Worm (Caenorhabditis elegans) whole organism, dauer: Measurements from ENCODE around the gene klp-11.

Experiments
- unc-62 ChIP-seq: sonication (generic microtip); optimal IDR thresholded peaks from 2 replicates; lab custom pipeline; 2017; ENCODE audit warnings: missing biosample characterization, missing genetic modification reagents, missing genetic modification characterization

The klp-11 gene

ce11 chrIV:8762471-8762870 lies 605 bp upstream of the klp-11 start:
- TF ChIP-seq unc-62 (GFP tag; lab: Kevin White, UChicago): no peak

- TF ChIP-seq unc-62 (GFP tag; lab: Kevin White, UChicago): no peak
Measured at ce11 chrIV:8758620-8759019, 3.2 kb downstream of the klp-11 start.

DNA sequence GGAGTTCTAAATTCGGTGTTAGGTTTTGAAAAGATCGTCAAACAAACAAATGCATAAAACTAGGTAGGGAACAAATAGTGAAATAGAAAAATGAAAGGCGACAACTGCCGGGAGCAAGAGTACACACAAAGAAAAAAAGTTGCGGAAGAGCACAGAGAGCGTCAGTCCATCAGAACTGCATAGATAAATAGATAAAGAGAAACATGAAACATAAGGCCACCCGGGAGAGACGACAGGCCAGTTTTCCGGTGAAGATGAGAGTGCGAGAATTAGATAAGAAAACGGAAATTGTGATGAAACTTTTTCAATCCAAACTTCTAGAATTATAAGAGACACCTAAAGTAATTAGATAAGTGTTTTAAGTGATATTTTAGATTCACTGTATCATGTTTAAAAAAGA lies 4.1 kb downstream of the klp-11 start:
- TF ChIP-seq unc-62 (GFP tag; lab: Kevin White, UChicago): no peak

ce11 chrIV:8754727-8755126 lies 7.1 kb downstream of the klp-11 start, which contains the start of gene elli-1:
Gene elli-1, minus strand, starts transcription at chrIV:8754827.
- TF ChIP-seq unc-62 (GFP tag; lab: Kevin White, UChicago): no peak

DNA sequence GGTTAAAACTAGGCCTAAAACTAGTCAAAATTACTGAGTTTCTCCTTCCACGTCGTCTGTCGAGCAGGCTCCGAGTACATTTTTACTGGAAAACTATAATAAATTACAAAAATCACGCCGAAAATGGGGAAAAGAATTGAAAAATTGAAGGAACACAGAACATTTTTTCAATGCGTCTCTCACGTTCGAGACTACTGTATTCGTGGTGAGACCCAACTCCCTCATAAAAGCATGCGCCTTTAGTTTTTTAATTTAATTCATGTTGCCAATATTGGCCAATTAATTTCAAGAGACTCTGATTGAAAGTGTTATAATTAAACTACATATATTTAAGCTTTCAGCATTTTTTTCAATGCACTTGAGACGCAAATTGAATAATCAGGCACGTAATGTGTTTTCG lies 7.7 kb downstream of the klp-11 start:
- TF ChIP-seq unc-62 (GFP tag; lab: Kevin White, UChicago): no peak

DNA sequence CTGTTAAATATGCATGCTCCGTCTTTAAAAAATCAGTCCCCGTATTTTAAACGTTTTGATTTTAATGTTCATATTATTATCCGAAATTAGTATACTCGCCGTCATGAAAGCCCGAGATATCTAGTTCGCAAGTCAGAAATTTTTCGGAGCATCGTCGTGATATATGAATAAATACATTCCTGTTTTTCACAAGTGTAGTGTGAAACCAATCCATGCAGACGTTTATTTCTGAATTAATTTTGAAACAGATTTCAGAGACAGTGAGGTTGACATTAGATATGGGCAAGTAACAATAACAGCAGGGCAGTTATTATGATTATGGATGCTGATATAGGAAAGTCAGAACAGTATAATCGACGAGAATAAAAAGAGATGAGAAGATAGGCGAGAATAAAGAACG lies 9.4 kb downstream of the klp-11 start:
- no peak for TF ChIP-seq unc-62 (GFP tag; lab: Kevin White, UChicago)

DNA sequence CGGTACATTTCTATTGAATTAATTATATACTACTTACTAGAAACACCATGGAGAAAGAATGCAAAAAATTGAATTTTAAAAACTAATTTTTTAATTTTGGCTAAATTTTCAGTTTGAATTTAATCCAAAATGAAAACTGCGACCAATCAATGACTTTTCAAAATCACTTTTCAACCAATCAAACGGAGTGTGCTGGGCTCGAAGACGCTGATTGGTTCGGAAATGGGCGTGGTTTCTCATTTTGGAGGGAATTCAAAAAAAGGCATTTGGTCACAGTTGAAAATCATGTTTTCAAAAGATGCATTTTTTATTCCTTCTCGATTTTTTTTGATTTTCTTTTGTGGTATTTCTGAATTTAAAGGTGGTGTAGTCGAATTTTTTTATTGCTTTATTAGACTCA lies 12.9 kb downstream of the klp-11 start:
- no peak for TF ChIP-seq unc-62 (GFP tag; lab: Kevin White, UChicago)

- TF ChIP-seq unc-62 (GFP tag; lab: Kevin White, UChicago): no peak
Measured at ce11 chrIV:8745591-8746302, 16.1 kb downstream of the klp-11 start, which contains the start of the genes F20C5.7 and parg-1. Gene F20C5.7, minus strand, starts transcription at chrIV:8745691. Gene parg-1, plus strand, starts transcription at chrIV:8746252.

DNA sequence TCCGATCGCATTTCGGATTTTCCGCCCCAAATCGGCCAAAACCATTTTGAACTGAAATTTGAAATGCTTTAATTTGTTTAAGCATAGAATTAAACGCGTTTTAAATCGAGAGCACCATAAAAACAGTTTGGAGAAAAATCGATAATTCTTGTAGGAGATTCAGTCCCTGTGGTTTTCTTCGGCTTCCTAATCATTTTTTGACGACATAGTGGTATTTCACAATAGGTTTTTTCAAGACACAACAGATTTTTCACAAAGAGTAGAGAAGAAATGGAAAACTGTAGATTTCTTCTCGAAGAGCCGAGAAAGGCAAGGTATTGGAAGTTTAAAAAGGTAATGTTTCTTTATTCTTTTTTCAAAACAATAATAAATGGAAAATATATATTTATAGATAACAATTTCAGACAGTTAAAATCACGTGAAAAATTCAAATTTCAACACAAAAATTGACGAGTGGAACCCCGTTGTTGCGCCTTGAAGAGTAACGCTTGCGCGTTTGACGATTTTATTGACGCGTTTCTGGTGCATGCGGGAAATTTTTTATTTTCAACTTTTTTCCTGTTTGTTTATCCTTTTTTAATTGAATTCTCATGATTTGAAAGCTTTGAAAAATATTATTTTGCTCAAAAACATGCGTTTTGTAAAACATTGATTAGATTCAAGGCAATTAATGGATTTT lies 18.1 kb downstream of the klp-11 start, which contains the start of gene F21D5.7:
F21D5.7 (minus strand) TSS at position 51 of the 679 bp plus-strand sequence.
- TF ChIP-seq unc-62 (GFP tag; lab: Kevin White, UChicago): no peak

- TF ChIP-seq unc-62 (GFP tag; lab: Kevin White, UChicago): no peak
Measured at ce11 chrIV:8740952-8741438, 20.9 kb downstream of the klp-11 start, which contains the start of gene F21D5.6. Gene F21D5.6, minus strand, starts transcription at chrIV:8741388.

DNA sequence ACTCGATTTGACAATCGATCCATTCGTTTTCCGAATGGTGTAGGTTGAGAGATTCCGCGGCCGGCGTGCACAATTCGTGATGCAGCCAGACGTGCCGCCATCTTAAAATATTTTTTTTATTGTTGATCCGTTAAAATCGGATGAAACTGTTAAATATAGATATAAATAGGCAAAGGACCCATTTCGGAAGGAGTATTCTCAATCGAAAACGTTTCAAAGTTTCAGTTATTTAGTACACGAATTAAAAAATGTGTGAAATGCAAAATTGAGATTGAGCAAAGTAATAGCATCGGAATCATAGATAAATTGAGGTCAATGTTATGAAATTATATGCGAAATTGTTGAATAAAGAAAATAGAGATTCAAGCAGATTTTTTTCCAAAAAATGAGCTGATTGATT lies 21.9 kb downstream of the klp-11 start, which contains the start of gene mrps-33:
mrps-33 (minus strand) TSS at position 101 of the 400 bp plus-strand sequence.
- no peak for TF ChIP-seq unc-62 (GFP tag; lab: Kevin White, UChicago)

ce11 chrIV:8739294-8739693 lies 22.6 kb downstream of the klp-11 start, which contains the start of gene F21D5.5:
Gene F21D5.5, minus strand, starts transcription at chrIV:8739394.
- TF ChIP-seq unc-62 (GFP tag; lab: Kevin White, UChicago): no peak

ce11 chrIV:8737787-8738186 lies 24.1 kb downstream of the klp-11 start, which contains the start of gene F21D5.4:
Gene F21D5.4, plus strand, starts transcription at chrIV:8738087.
- no peak for TF ChIP-seq unc-62 (GFP tag; lab: Kevin White, UChicago)

DNA sequence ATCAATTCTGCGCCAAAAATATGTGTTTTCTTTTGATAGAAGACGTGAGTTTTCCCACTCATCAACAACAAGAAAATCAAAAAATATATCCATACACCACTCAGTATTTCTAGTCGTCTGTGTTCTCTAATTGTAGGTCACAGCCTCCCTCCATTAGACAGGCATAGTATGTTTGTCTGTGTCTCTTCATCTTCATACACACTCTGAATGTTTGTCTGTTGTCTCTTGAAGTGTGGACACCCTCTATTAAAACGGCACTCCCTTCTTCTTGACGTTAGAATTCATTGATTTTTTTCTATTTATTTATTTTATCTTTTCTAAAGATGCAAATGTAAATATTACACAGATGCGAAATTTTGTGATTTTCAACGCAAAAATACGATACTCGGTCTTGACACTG lies 24.5 kb downstream of the klp-11 start:
- TF ChIP-seq unc-62 (GFP tag; lab: Kevin White, UChicago): no peak

- TF ChIP-seq unc-62 (GFP tag; lab: Kevin White, UChicago): no peak
Measured at ce11 chrIV:8730469-8730868, 31.4 kb downstream of the klp-11 start, which contains the start of gene F21D5.3. Gene F21D5.3, plus strand, starts transcription at chrIV:8730815.

DNA sequence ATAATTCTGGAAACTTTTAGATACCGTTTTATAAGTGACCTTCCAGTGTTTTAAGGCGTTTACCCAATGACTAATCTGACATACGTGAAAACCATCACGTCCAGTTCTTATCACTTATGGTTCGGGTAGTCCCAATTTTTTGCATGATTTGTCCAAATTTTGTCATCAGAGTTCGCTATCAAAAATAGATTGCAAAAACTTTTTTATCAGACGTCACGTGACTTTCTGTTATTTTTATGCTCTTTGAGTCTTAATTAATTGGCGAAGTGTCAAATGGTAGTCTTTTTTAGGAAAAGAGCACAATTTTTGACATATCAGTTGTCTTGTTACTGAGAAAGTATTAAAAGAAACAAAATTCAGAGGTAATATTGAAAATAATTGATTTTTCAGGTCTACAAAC lies 32.2 kb downstream of the klp-11 start:
- TF ChIP-seq unc-62 (GFP tag; lab: Kevin White, UChicago): no peak
